Worm (Caenorhabditis elegans): ENCODE measurements around the gene C08E8.11.

The C08E8.11 gene

DNA sequence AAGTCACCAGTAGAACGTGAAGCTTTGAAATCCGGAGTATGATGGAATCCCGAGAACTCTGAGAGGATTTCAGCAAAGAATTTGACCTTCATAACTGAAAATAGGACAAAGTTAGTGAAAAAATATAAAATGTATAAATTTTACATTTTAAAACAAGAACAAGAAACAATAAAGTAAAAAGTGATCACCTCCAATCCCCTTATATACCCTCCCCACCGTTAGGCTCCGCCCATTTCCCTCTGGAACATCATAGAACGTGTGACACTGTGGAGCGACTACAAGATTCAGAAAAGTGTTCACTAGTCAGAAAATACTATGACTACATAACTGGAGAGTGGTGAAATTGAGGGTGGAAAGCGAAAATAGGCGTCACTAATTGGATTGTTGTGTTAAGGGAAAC lies 19.7 kb upstream of the C08E8.11 start, which contains the start of gene B0462.4:
Gene B0462.4, minus strand, starts transcription at position 101 of the 400 bp plus-strand sequence.
- no peak for TF ChIP-seq tag-97 (GFP tag; IDR thresholded peaks at IDR 0.05)
- TF ChIP-seq nhr-237 (tag; optimal IDR thresholded peaks at IDR 0.05) = no peak
- TF ChIP-seq dpl-1 (GFP tag; optimal IDR thresholded peaks at IDR 0.05) = no peak
- TF ChIP-seq spr-1 (tag; optimal IDR thresholded peaks at IDR 0.05) = no peak
- TF ChIP-seq nhr-42 (GFP tag; IDR thresholded peaks at IDR 0.05) = no peak
- TF ChIP-seq attf-4 (tag; optimal IDR thresholded peaks at IDR 0.05) = no peak
- TF ChIP-seq arid-1 (GFP tag; conservative IDR thresholded peaks at IDR 0.05) = no peak
- TF ChIP-seq nhr-77 (tag; optimal IDR thresholded peaks at IDR 0.05) = no peak
- no peak for TF ChIP-seq nhr-111 (GFP tag; optimal IDR thresholded peaks at IDR 0.05)
- no peak for TF ChIP-seq F10B5.3 (tag; optimal IDR thresholded peaks at IDR 0.05)
- TF ChIP-seq sdz-12 (GFP tag; optimal IDR thresholded peaks at IDR 0.05) = no peak
- TF ChIP-seq Y75B8A.6 (GFP tag; IDR thresholded peaks at IDR 0.05) = no peak
- no peak for TF ChIP-seq hlh-30 (tag; optimal IDR thresholded peaks at IDR 0.05; ENCODE audit: insufficient read depth)
- TF ChIP-seq ZK337.2 (GFP tag; IDR thresholded peaks at IDR 0.05) = no peak
- no peak for TF ChIP-seq ceh-20 (GFP tag; IDR thresholded peaks at IDR 0.05)
- no peak for TF ChIP-seq jun-1 (tag; optimal IDR thresholded peaks at IDR 0.05)

DNA sequence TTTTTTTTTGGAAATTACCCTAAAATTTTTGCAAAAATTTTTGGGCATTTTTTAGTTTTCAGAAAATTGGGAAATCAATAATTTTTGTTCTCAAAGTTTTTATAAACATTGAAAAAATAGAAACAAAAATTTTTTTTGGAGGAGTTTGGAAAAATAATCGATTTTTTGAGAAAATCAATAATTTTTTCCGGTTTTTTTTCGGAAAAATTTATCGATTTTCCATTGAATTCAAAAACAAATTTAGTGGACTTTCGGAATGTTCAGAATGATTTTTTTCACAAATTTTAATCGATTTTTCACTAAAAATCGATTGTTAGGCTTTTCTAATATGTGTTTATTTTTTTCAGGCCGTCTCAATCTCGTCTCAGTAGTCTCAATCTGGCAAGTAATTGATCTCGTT lies 13.2 kb upstream of the C08E8.11 start:
- peak; percentile 69 for TF ChIP-seq ceh-28 (tag; optimal IDR thresholded peaks at IDR 0.05)
- TF ChIP-seq F44E2.7 (GFP tag; IDR thresholded peaks at IDR 0.05) = no peak

DNA sequence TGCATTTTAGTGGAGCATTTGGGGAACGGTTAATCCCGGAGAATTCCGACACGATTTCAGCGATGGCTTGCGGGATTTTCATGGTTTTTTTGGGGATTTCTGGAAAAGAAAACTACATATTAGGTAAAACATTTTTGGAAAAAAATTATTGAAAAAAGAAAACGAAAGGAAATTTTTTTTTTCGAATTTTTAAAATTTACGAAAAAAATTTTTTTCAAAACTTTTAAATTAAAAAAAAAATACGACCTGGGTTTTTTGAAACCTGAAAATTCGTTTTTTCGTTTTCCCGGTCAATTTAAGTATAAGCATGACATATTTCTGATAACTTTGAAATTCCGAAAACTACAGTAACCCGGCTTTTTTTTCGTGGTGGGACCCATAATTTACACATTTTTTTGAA lies 11.0 kb upstream of the C08E8.11 start, which contains the start of gene C08E8.10:
Gene C08E8.10, minus strand, starts transcription at position 101 of the 400 bp plus-strand sequence.
- TF ChIP-seq dmd-6 (GFP tag; IDR thresholded peaks at IDR 0.05) (no peak), ZK546.5 (tag; optimal IDR thresholded peaks at IDR 0.05) (no peak), arid-1 (GFP tag; conservative IDR thresholded peaks at IDR 0.05) (no peak), mxl-3 (GFP tag; optimal IDR thresholded peaks at IDR 0.05) (no peak), egl-43 (GFP tag; IDR thresholded peaks at IDR 0.05) (no peak)

DNA sequence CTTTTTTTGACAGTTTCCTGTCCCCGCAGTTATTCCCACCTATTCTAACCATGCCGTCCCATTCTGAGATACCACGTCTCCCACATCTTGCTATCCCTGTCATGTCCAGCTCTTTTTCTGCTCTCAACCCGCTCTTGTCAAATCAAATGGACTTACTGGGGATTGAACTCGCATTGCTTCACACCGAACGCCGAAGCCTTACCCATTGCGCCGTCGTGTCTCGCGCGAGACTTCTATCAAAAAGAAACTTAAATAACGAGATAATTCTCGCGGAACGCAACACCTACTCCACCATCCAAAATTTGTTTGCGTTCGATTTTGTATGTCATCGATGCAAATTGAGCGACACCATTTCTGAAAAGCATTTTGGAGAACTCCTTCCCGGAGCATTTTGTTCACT lies 6.6 kb upstream of the C08E8.11 start:
- peak; percentile 53; the same call in 1 of the 2 replicates for TF ChIP-seq snpc-1.2 (GFP tag; IDR thresholded peaks at IDR 0.05)
- TF ChIP-seq lin-38 (GFP tag; IDR thresholded peaks at IDR 0.05) = peak; percentile 18; the same call in 1 of the 2 replicates
- TF ChIP-seq arid-1 (GFP tag; conservative IDR thresholded peaks at IDR 0.05) = 0 out of 2 replicates have a peak, but pooled peaks have one; percentile 12
- TF ChIP-seq rbr-2 (tag; optimal IDR thresholded peaks at IDR 0.05) = no peak

DNA sequence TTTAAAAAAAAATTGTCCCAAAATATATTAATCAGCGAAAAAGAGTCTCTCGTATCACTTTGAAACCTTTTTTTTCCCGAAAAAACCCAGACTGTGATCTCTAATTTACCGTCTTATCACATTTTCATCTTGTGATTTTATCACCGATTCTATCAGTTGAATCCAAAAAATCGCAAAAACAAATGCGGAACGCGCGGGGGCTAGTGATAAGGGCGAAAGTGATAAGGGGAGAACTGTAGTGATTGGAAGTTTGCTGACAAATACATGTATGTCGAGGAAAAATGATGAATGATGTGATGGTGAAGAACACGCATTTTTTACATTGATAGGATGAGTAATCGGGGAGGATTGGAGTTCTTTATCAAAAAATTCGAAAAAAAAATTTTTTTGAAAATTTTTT lies 4.7 kb upstream of the C08E8.11 start:
- no peak for TF ChIP-seq nhr-11 (tag; optimal IDR thresholded peaks at IDR 0.05)
- TF ChIP-seq set-16 (GFP tag; IDR thresholded peaks at IDR 0.05) = no peak
- peak; percentile 80 for TF ChIP-seq mep-1 (tag; optimal IDR thresholded peaks at IDR 0.05)
- peak; percentile 77 for TF ChIP-seq lin-13 (GFP tag; optimal IDR thresholded peaks at IDR 0.05)
- TF ChIP-seq madf-9 (GFP tag; conservative IDR thresholded peaks at IDR 0.05) = no peak
- TF ChIP-seq dmd-6 (GFP tag; IDR thresholded peaks at IDR 0.05) = peak; percentile 100
- peak; percentile 94 for TF ChIP-seq nhr-102 (tag; optimal IDR thresholded peaks at IDR 0.05)
- TF ChIP-seq hlh-30 (tag; optimal IDR thresholded peaks at IDR 0.05; ENCODE audit: insufficient read depth) = peak; percentile 87
- no peak for TF ChIP-seq ZK546.5 (tag; optimal IDR thresholded peaks at IDR 0.05)
- TF ChIP-seq fos-1 (tag; optimal IDR thresholded peaks at IDR 0.05) = peak; percentile 80
- peak; percentile 73 for TF ChIP-seq duxl-1 (tag; optimal IDR thresholded peaks at IDR 0.05; ENCODE audit: poor library complexity)
- TF ChIP-seq dve-1 (tag; optimal IDR thresholded peaks at IDR 0.05; ENCODE audit: insufficient read depth) = peak; percentile 99
- peak; percentile 39 for TF ChIP-seq gei-8 (GFP tag; optimal IDR thresholded peaks at IDR 0.05)
- no peak for TF ChIP-seq zfp-2 (tag; optimal IDR thresholded peaks at IDR 0.05)
- TF ChIP-seq pha-4 (GFP tag; IDR thresholded peaks at IDR 0.05) = peak; percentile 57; the same call in 1 of the 2 replicates
- TF ChIP-seq pha-4 (tag; optimal IDR thresholded peaks at IDR 0.05) = no peak
- peak; percentile 100 for TF ChIP-seq nhr-28 (tag; optimal IDR thresholded peaks at IDR 0.05)
- TF ChIP-seq daf-12 (tag; optimal IDR thresholded peaks at IDR 0.05) = no peak
- TF ChIP-seq mxl-3 (GFP tag; optimal IDR thresholded peaks at IDR 0.05) = peak; percentile 91
- no peak for TF ChIP-seq nhr-111 (GFP tag; optimal IDR thresholded peaks at IDR 0.05)
- TF ChIP-seq tra-1 (GFP tag; IDR thresholded peaks at IDR 0.05) = peak; percentile 99
- TF ChIP-seq unc-39 (tag; optimal IDR thresholded peaks at IDR 0.05) = no peak
- TF ChIP-seq spr-3 (GFP tag; optimal IDR thresholded peaks at IDR 0.05) = no peak
- peak; percentile 77 for TF ChIP-seq jun-1 (tag; optimal IDR thresholded peaks at IDR 0.05)
- no peak for TF ChIP-seq ctbp-1 (GFP tag; IDR thresholded peaks at IDR 0.05)
